Worm (Caenorhabditis elegans): Measurements from ENCODE around the gene C34D4.2.

ce11 chrIV:7175346-7175745, 20.9 kb downstream of the C34D4.2 start, which contains the start of gene C42D4.19:
- TF ChIP-seq aly-2 (tag; optimal IDR thresholded peaks at IDR 0.05) (no peak), nhr-77 (tag; optimal IDR thresholded peaks at IDR 0.05) (no peak)
